Worm (Caenorhabditis elegans) whole organism, L2 larva: ENCODE measurements around the gene B0218.5.

Experiments
- F13H6.1 ChIP-seq: sonication (generic microtip); optimal IDR thresholded peaks from 2 replicates; lab custom pipeline; 2016; ENCODE audit warnings: missing genetic modification characterization, missing compliant biosample characterization
- Y55F3AM.14 ChIP-seq: fragments of 200-800 bp; sonication (Bioruptor generic); optimal IDR thresholded peaks from 2 replicates; lab custom pipeline; 2018; ENCODE audit warnings: mild to moderate bottlenecking, missing genetic modification characterization, missing compliant biosample characterization
- ZK546.5 ChIP-seq: sonication (generic microtip); optimal IDR thresholded peaks from 2 replicates; lab custom pipeline; 2017; ENCODE audit warnings: missing biosample characterization, missing genetic modification characterization
- ceh-16 ChIP-seq: fragments of 150-350 bp; optimal IDR thresholded peaks from 2 replicates; lab custom pipeline; 2014; ENCODE audit warnings: missing biosample characterization, missing genetic modification characterization
- elt-3 ChIP-seq: sonication (generic microtip); optimal IDR thresholded peaks from 2 replicates; lab custom pipeline; 2017; ENCODE audit warnings: missing biosample characterization, missing genetic modification characterization
- nhr-10 ChIP-seq: sonication (generic microtip); optimal IDR thresholded peaks from 2 replicates; lab custom pipeline; 2017; ENCODE audit warnings: missing biosample characterization, missing genetic modification characterization
- nhr-11 ChIP-seq: fragments of 150-350 bp; optimal IDR thresholded peaks from 2 replicates; lab custom pipeline; 2014; ENCODE audit warnings: missing biosample characterization, missing genetic modification characterization
- nhr-237 ChIP-seq: fragments of 150-350 bp; optimal IDR thresholded peaks from 2 replicates; lab custom pipeline; 2014; ENCODE audit warnings: missing biosample characterization, missing genetic modification characterization
- nhr-77 ChIP-seq: fragments of 150-350 bp; optimal IDR thresholded peaks from 2 replicates; lab custom pipeline; 2014; ENCODE audit warnings: missing biosample characterization, missing genetic modification characterization
- unc-55 ChIP-seq: fragments of 150-350 bp; sonication (generic microtip); optimal IDR thresholded peaks from 3 replicates; lab custom pipeline; 2014; ENCODE audit warnings: missing biosample characterization, missing genetic modification reagents, missing genetic modification characterization

DNA sequence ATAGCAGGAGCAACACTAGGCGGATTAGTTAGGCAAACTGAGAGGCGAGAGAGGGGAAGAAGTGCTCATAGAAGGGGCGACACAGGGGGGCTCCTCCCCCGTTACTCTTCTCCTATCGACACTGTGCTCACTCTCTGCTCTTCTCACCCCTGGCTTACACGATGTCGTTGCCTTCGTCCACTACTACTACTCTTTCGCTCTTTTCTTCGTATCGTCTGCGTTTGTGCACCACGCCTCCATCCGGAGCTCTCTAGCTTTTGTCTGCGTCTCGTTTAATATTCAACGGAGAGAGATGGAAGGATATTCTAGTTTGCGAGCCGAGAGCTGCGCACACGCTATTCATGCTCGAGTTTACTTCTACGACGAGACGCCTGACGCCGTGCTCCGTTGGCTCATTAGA, 26.3 kb upstream of the B0218.5 start:
- TF ChIP-seq Y55F3AM.14 (peak; percentile 42), nhr-10 (no peak), unc-55 (GFP tag; lab: Kevin White, UChicago) (peak; percentile 66), F13H6.1 (tag; lab: Kevin White, UChicago) (peak; percentile 71), ZK546.5 (tag; lab: Kevin White, UChicago) (no peak), nhr-77 (tag; lab: Kevin White, UChicago) (no peak), elt-3 (tag; lab: Kevin White, UChicago) (no peak), nhr-11 (tag; lab: Kevin White, UChicago) (no peak), ceh-16 (tag; lab: Kevin White, UChicago) (no peak), nhr-237 (no peak)
